Worm (Caenorhabditis elegans) whole organism, L3 larva: ENCODE results near the gene obr-2.

Experiments used
- R02D3.7 ChIP-seq: fragments of 150-350 bp; optimal IDR thresholded peaks from 2 replicates; lab custom pipeline; 2014; ENCODE audit warnings: missing biosample characterization, missing genetic modification characterization
- ZK546.5 ChIP-seq: sonication (generic microtip); optimal IDR thresholded peaks from 2 replicates; lab custom pipeline; 2017; ENCODE audit warnings: missing biosample characterization, missing genetic modification characterization
- aly-2 ChIP-seq: fragments of 150-350 bp; optimal IDR thresholded peaks from 2 replicates; lab custom pipeline; 2014; ENCODE audit warnings: missing biosample characterization, missing genetic modification characterization
- ama-1 ChIP-seq: fragments of 150-350 bp; optimal IDR thresholded peaks from 2 replicates; lab custom pipeline; 2018
- ceh-82 ChIP-seq: fragments of 150-350 bp; optimal IDR thresholded peaks from 2 replicates; lab custom pipeline; 2014; ENCODE audit warnings: missing biosample characterization, missing genetic modification characterization
- ceh-9 ChIP-seq: sonication (generic microtip); optimal IDR thresholded peaks from 2 replicates; lab custom pipeline; 2018; ENCODE audit warnings: missing biosample characterization, missing genetic modification characterization
- daf-12 ChIP-seq: fragments of 150-350 bp; optimal IDR thresholded peaks from 2 replicates; lab custom pipeline; 2014; ENCODE audit warnings: missing biosample characterization, missing genetic modification reagents, missing genetic modification characterization
- egl-27 ChIP-seq: sonication (generic microtip); optimal IDR thresholded peaks from 4 replicates; lab custom pipeline; 2017; ENCODE audit warnings: missing biosample characterization, missing genetic modification reagents, missing genetic modification characterization
- egl-5 ChIP-seq: fragments of 150-350 bp; optimal IDR thresholded peaks from 2 replicates; lab custom pipeline; 2017; ENCODE audit warnings: missing biosample characterization, missing genetic modification reagents, missing genetic modification characterization, inconsistent platforms
- elt-1 ChIP-seq: fragments of 150-350 bp; optimal IDR thresholded peaks from 2 replicates; lab custom pipeline; 2014; ENCODE audit warnings: missing biosample characterization, missing genetic modification characterization
- elt-2 ChIP-seq: sonication (generic microtip); optimal IDR thresholded peaks from 2 replicates; lab custom pipeline; 2016; ENCODE audit warnings: missing genetic modification reagents, mild to moderate bottlenecking, missing genetic modification characterization, missing compliant biosample characterization
- elt-3 ChIP-seq, 3 experiments: fragments of 150-350 bp in 1 of 3; sonication (generic microtip) in 2 of 3; optimal IDR thresholded peaks; 2 replicates in 2 of 3; 4 replicates in 1 of 3; lab custom pipeline; 2014 to 2017; ENCODE audit warnings: missing biosample characterization in 3 of 3, missing genetic modification characterization in 3 of 3
- eor-1 ChIP-seq, 2 experiments: fragments of 150-350 bp; optimal IDR thresholded peaks; 2 replicates each; lab custom pipeline; 2014 to 2018; ENCODE audit warnings: missing biosample characterization in 2 of 2, missing genetic modification characterization in 2 of 2
- fkh-10 ChIP-seq: sonication (generic microtip); optimal IDR thresholded peaks from 2 replicates; lab custom pipeline; 2017; ENCODE audit warnings: missing biosample characterization, missing genetic modification reagents, missing genetic modification characterization
- hmg-11 ChIP-seq: sonication (generic microtip); optimal IDR thresholded peaks from 2 replicates; lab custom pipeline; 2016; ENCODE audit warnings: missing genetic modification characterization, missing compliant biosample characterization
- jun-1 ChIP-seq: fragments of 150-350 bp; optimal IDR thresholded peaks from 2 replicates; lab custom pipeline; 2014; ENCODE audit warnings: missing biosample characterization, missing genetic modification reagents, missing genetic modification characterization
- lin-15B ChIP-seq: fragments of 150-350 bp; optimal IDR thresholded peaks from 2 replicates; lab custom pipeline; 2014; ENCODE audit warnings: missing biosample characterization, missing genetic modification characterization
- lin-39 ChIP-seq: fragments of 150-350 bp; optimal IDR thresholded peaks from 2 replicates; lab custom pipeline; 2018; ENCODE audit warnings: missing biosample characterization, missing genetic modification reagents, missing genetic modification characterization
- lsy-12 ChIP-seq: sonication (generic microtip); optimal IDR thresholded peaks from 2 replicates; lab custom pipeline; 2016; ENCODE audit warnings: mild to moderate bottlenecking, missing genetic modification characterization, missing compliant biosample characterization
- mml-1 ChIP-seq: fragments of 150-350 bp; sonication (generic microtip); optimal IDR thresholded peaks from 3 replicates; lab custom pipeline; 2014; ENCODE audit warnings: missing biosample characterization, missing genetic modification characterization
- nfya-1 ChIP-seq: sonication (generic microtip); optimal IDR thresholded peaks from 2 replicates; lab custom pipeline; 2017; ENCODE audit warnings: missing genetic modification characterization, mild to moderate bottlenecking, missing compliant biosample characterization, antibody characterized with exemption, moderate library complexity; ENCODE audit not compliant: insufficient read depth
- nhr-12 ChIP-seq: fragments of 150-350 bp; optimal IDR thresholded peaks from 2 replicates; lab custom pipeline; 2014; ENCODE audit warnings: missing biosample characterization, missing genetic modification characterization
- nhr-23 ChIP-seq: fragments of 150-350 bp; optimal IDR thresholded peaks from 2 replicates; lab custom pipeline; 2014; ENCODE audit warnings: missing biosample characterization, missing genetic modification reagents, missing genetic modification characterization
- nhr-25 ChIP-seq: sonication (generic microtip); optimal IDR thresholded peaks from 2 replicates; lab custom pipeline; 2017; ENCODE audit warnings: missing biosample characterization, missing genetic modification characterization
- nhr-28 ChIP-seq: fragments of 150-350 bp; optimal IDR thresholded peaks from 2 replicates; lab custom pipeline; 2014; ENCODE audit warnings: missing biosample characterization, missing genetic modification characterization
- nhr-43 ChIP-seq: sonication (generic microtip); optimal IDR thresholded peaks from 2 replicates; lab custom pipeline; 2016; ENCODE audit warnings: mild to moderate bottlenecking, missing genetic modification characterization, missing compliant biosample characterization; ENCODE audit not compliant: poor library complexity, severe bottlenecking
- nhr-67 ChIP-seq: fragments of 150-350 bp; optimal IDR thresholded peaks from 2 replicates; lab custom pipeline; 2014; ENCODE audit warnings: missing biosample characterization, missing genetic modification characterization
- nhr-76 ChIP-seq: fragments of 150-350 bp; sonication (generic microtip); optimal IDR thresholded peaks from 5 replicates; lab custom pipeline; 2014; ENCODE audit warnings: missing biosample characterization, missing genetic modification characterization
- nhr-77 ChIP-seq: fragments of 150-350 bp; optimal IDR thresholded peaks from 2 replicates; lab custom pipeline; 2014; ENCODE audit warnings: missing biosample characterization, missing genetic modification characterization
- pha-4 ChIP-seq: fragments of 150-350 bp; optimal IDR thresholded peaks from 2 replicates; lab custom pipeline; 2014; ENCODE audit warnings: missing biosample characterization, missing genetic modification reagents, missing genetic modification characterization
- pqm-1 ChIP-seq: fragments of 150-350 bp; optimal IDR thresholded peaks from 2 replicates; lab custom pipeline; 2017; ENCODE audit warnings: missing biosample characterization, missing genetic modification characterization, inconsistent platforms
- snpc-4 ChIP-seq: fragments of 150-350 bp; optimal IDR thresholded peaks from 2 replicates; lab custom pipeline; 2014; ENCODE audit warnings: missing biosample characterization, missing genetic modification characterization
- tbx-2 ChIP-seq: sonication (generic microtip); optimal IDR thresholded peaks from 2 replicates; lab custom pipeline; 2016; ENCODE audit warnings: mild to moderate bottlenecking, missing genetic modification characterization, missing compliant biosample characterization
- unc-62 ChIP-seq: fragments of 150-350 bp; sonication (generic microtip); optimal IDR thresholded peaks from 4 replicates; lab custom pipeline; 2014; ENCODE audit warnings: missing biosample characterization, missing genetic modification reagents, missing genetic modification characterization
- zag-1 ChIP-seq: fragments of 150-350 bp; optimal IDR thresholded peaks from 2 replicates; lab custom pipeline; 2014; ENCODE audit warnings: missing biosample characterization, missing genetic modification characterization
- ztf-4 ChIP-seq: fragments of 150-350 bp; optimal IDR thresholded peaks from 2 replicates; lab custom pipeline; 2014; ENCODE audit warnings: missing biosample characterization, missing genetic modification characterization

Gene obr-2

ce11 chrV:15020229-15020628 is 6.2 kb upstream of the obr-2 start, which contains the start of gene F14H8.2:
TSS of gene F14H8.2 (minus strand) at chrV:15020329.
- TF ChIP-seq egl-27 (tag; lab: Kevin White, UChicago) (no peak), zag-1 (tag; lab: Kevin White, UChicago) (no peak), elt-1 (no peak), nhr-77 (no peak), nhr-23 (no peak), lsy-12 (no peak), mml-1 (tag; lab: Kevin White, UChicago) (no peak), nhr-67 (tag; lab: Kevin White, UChicago) (no peak), elt-3 (tag; optimal IDR thresholded peaks at IDR 0.05; lab: Kevin White, UChicago) (no peak), nhr-28 (no peak), nhr-12 (tag; lab: Kevin White, UChicago) (no peak), pqm-1 (no peak), lin-15B (tag; lab: Kevin White, UChicago) (no peak), ZK546.5 (tag; lab: Kevin White, UChicago) (no peak), eor-1 (tag; optimal IDR thresholded peaks at IDR 0.05; lab: Kevin White, UChicago) (no peak)

- TF ChIP-seq nhr-25 (peak; percentile 19), daf-12 (tag; lab: Kevin White, UChicago) (no peak), pha-4 (tag; lab: Kevin White, UChicago) (peak; percentile 94), ZK546.5 (tag; lab: Kevin White, UChicago) (no peak), egl-5 (tag; lab: Kevin White, UChicago) (peak; percentile 1)
These were observed 2.8 kb upstream of the obr-2 start for ce11 chrV:15016795-15017429.

- TF ChIP-seq mml-1 (tag; lab: Kevin White, UChicago) = no peak
- no peak for TF ChIP-seq fkh-10 (GFP tag; lab: Kevin White, UChicago)
- TF ChIP-seq nhr-25 = peak; percentile 69
These were observed 1.7 kb upstream of the obr-2 start for ce11 chrV:15015799-15016198.

- TF ChIP-seq unc-62 (no peak), ZK546.5 (tag; lab: Kevin White, UChicago) (no peak), aly-2 (tag; lab: Kevin White, UChicago) (no peak), tbx-2 (tag; lab: Kevin White, UChicago) (no peak), ceh-82 (tag; lab: Kevin White, UChicago) (no peak), ceh-9 (no peak), R02D3.7 (tag; lab: Kevin White, UChicago) (no peak), nhr-23 (no peak), lin-39 (tag; lab: Kevin White, UChicago) (no peak), fkh-10 (GFP tag; lab: Kevin White, UChicago) (no peak), jun-1 (no peak), hmg-11 (tag; lab: Kevin White, UChicago) (no peak), ztf-4 (tag; lab: Kevin White, UChicago) (no peak), nhr-43 (tag; lab: Kevin White, UChicago) (no peak), ama-1 (lab: Kevin White, UChicago) (no peak)
These were observed 736 bp downstream of the obr-2 start for ce11 chrV:15013328-15013727.

ce11 chrV:15012542-15013301 is 1.3 kb downstream of the obr-2 start:
- no peak for TF ChIP-seq snpc-4 (tag; lab: Kevin White, UChicago)
- peak; percentile 22 for TF ChIP-seq ama-1 (lab: Kevin White, UChicago)
- peak; percentile 49 for TF ChIP-seq elt-1
- TF ChIP-seq nhr-43 (tag; lab: Kevin White, UChicago) = no peak
- TF ChIP-seq nhr-76 (tag; lab: Kevin White, UChicago) = no peak
- TF ChIP-seq nfya-1 (tag; lab: Kevin White, UChicago) = peak; percentile 10
- no peak for TF ChIP-seq unc-62
- TF ChIP-seq elt-2 (tag; lab: Kevin White, UChicago) = peak; percentile 30
- no peak for TF ChIP-seq R02D3.7 (tag; lab: Kevin White, UChicago)
- TF ChIP-seq pqm-1 = no peak
